Fruit fly (Drosophila melanogaster) whole organism, adult: ENCODE results near the gene Rbp9.

Experiments
- CG11617 ChIP-seq: fragments of 200-800 bp; sonication (Bioruptor generic); optimal IDR thresholded peaks from 2 replicates; lab custom pipeline; 2017; ENCODE audit warnings: mild to moderate bottlenecking, missing biosample characterization, missing genetic modification reagents, missing genetic modification characterization
- CG12768 ChIP-seq: fragments of 200-800 bp; sonication (Bioruptor generic); optimal IDR thresholded peaks from 2 replicates; lab custom pipeline; 2017; ENCODE audit warnings: missing biosample characterization, missing genetic modification characterization, mild to moderate bottlenecking, moderate library complexity, missing genetic modification reagents
- CG14711 ChIP-seq: fragments of 200-800 bp; sonication (Bioruptor generic); optimal IDR thresholded peaks from 2 replicates; lab custom pipeline; 2018; ENCODE audit warnings: missing biosample characterization, mild to moderate bottlenecking, missing genetic modification characterization, moderate library complexity
- CG1620 ChIP-seq: fragments of 200-800 bp; sonication (Bioruptor generic); optimal IDR thresholded peaks from 2 replicates; lab custom pipeline; 2016; ENCODE audit warnings: missing biosample characterization, missing genetic modification characterization
- CG33017 ChIP-seq: fragments of 200-800 bp; sonication (Bioruptor generic); optimal IDR thresholded peaks from 2 replicates; lab custom pipeline; 2018; ENCODE audit warnings: missing biosample characterization, mild to moderate bottlenecking, missing genetic modification characterization, moderate library complexity
- CG5204 ChIP-seq: fragments of 200-800 bp; sonication (Bioruptor generic); optimal IDR thresholded peaks from 2 replicates; lab custom pipeline; 2016; ENCODE audit warnings: missing biosample characterization, missing genetic modification characterization
- CG7045 ChIP-seq: fragments of 200-800 bp; sonication (Bioruptor generic); optimal IDR thresholded peaks from 2 replicates; lab custom pipeline; 2017; ENCODE audit warnings: missing biosample characterization, mild to moderate bottlenecking, missing genetic modification characterization
- CG7101 ChIP-seq: fragments of 200-800 bp; sonication (Bioruptor generic); optimal IDR thresholded peaks from 2 replicates; lab custom pipeline; 2018; ENCODE audit warnings: missing biosample characterization, mild to moderate bottlenecking, missing genetic modification characterization, moderate library complexity
- Clk ChIP-seq: fragments of 200-800 bp; sonication (Bioruptor generic); optimal IDR thresholded peaks from 2 replicates; lab custom pipeline; 2017; ENCODE audit warnings: missing biosample characterization, missing genetic modification characterization
- Crg-1 ChIP-seq: fragments of 200-800 bp; sonication (Bioruptor generic); optimal IDR thresholded peaks from 2 replicates; lab custom pipeline; 2016; ENCODE audit warnings: missing biosample characterization, missing genetic modification characterization
- Hr96 ChIP-seq: fragments of 200-800 bp; sonication (Bioruptor generic); optimal IDR thresholded peaks from 2 replicates; lab custom pipeline; 2016; ENCODE audit warnings: missing biosample characterization, missing genetic modification characterization
- Mnt ChIP-seq: fragments of 200-800 bp; sonication (Bioruptor generic); optimal IDR thresholded peaks from 2 replicates; lab custom pipeline; 2016; ENCODE audit warnings: missing biosample characterization, mild to moderate bottlenecking, missing genetic modification characterization
- bab1 ChIP-seq: fragments of 200-800 bp; sonication (Bioruptor generic); optimal IDR thresholded peaks from 3 replicates; lab custom pipeline; 2019; ENCODE audit warnings: missing biosample characterization, mild to moderate bottlenecking, missing genetic modification characterization, moderate library complexity
- cic ChIP-seq: fragments of 200-800 bp; sonication (Bioruptor generic); optimal IDR thresholded peaks from 2 replicates; lab custom pipeline; 2017; ENCODE audit warnings: missing biosample characterization, mild to moderate bottlenecking, missing genetic modification characterization, moderate library complexity
- cnc ChIP-seq, 2 experiments: fragments of >200 bp; optimal IDR thresholded peaks; 2 replicates each; lab custom pipeline; 2017
- kay ChIP-seq: fragments of 200-800 bp; sonication (Bioruptor generic); peaks from one replicate; lab custom pipeline; 2016; ENCODE audit warnings: missing biosample characterization, missing genetic modification characterization, borderline replicate concordance
- ovo ChIP-seq: fragments of 200-800 bp; sonication (Bioruptor generic); optimal IDR thresholded peaks from 2 replicates; lab custom pipeline; 2016; ENCODE audit warnings: missing biosample characterization, missing genetic modification characterization
- pad ChIP-seq: fragments of 200-800 bp; sonication (Bioruptor generic); optimal IDR thresholded peaks from 3 replicates; lab custom pipeline; 2017; ENCODE audit warnings: missing biosample characterization, missing genetic modification characterization, mild to moderate bottlenecking, moderate library complexity, missing genetic modification reagents
- tj ChIP-seq: fragments of 200-800 bp; sonication (Bioruptor generic); optimal IDR thresholded peaks from 3 replicates; lab custom pipeline; 2017; ENCODE audit warnings: missing biosample characterization, mild to moderate bottlenecking, missing genetic modification characterization, moderate library complexity
- toe ChIP-seq: fragments of 200-800 bp; sonication (Bioruptor generic); optimal IDR thresholded peaks from 2 replicates; lab custom pipeline; 2016; ENCODE audit warnings: missing biosample characterization, missing genetic modification characterization

The Rbp9 gene

DNA sequence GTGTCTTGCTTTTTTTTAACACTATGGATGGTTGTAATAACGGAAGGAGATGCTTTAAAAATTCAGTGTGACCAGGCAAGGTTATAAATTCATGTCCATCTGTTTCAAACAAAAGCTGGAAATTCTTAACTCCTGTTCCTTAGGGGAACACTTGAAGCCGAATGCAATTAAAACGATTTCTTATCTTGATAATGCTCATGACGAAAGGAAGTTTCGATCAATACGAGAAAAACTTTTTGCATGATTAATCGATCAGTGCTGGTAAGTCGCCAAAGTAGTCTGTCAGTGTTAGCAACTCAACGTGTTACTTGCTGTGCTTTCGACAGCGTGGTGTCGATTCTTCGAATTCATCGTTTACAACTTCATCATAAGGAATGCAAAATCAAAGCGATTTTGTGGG is at the start of gene Rbp9:
Gene Rbp9, plus strand, starts transcription at position 291 of the 400 bp plus-strand sequence.
- TF ChIP-seq CG33017 (tag; lab: Kevin White, UChicago) (no peak), Clk (GFP tag; lab: Kevin White, UChicago) (no peak), CG14711 (tag; lab: Kevin White, UChicago) (no peak), tj (GFP tag; lab: Kevin White, UChicago) (no peak), toe (GFP tag; lab: Kevin White, UChicago) (no peak), ovo (GFP tag; lab: Kevin White, UChicago) (no peak), CG12768 (GFP tag; lab: Kevin White, UChicago) (no peak), cnc (optimal IDR thresholded peaks at IDR 0.05; lab: Kevin White, UChicago) (no peak), pad (GFP tag; lab: Kevin White, UChicago) (no peak), Hr96 (GFP tag; lab: Kevin White, UChicago) (no peak), CG1620 (GFP tag; lab: Kevin White, UChicago) (no peak), CG7101 (no peak), kay (GFP tag; lab: Kevin White, UChicago) (no peak), CG11617 (GFP tag; lab: Kevin White, UChicago) (no peak)

DNA sequence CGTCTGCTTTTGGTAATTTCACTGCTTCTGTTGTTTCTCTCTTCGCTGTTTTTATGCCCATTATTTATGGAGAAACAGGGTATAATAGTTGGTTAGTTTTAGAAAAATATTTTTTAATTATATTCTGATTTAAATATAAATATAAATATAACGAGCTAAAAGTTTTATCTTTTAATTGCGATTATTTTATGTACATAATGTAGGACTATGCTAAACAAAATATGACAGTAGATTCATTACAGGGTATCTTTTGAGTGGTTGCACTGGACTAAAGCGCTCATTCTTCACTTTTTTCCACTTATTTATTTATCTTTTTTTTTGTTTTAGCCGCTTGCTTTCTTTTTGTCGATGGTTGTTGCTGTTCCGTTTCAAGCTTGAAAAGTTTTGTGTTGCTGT is 49.5 kb upstream of the Rbp9 start:
- peak; percentile 92 for TF ChIP-seq bab1 (GFP tag; lab: Kevin White, UChicago)
- no peak for TF ChIP-seq Hr96 (GFP tag; lab: Kevin White, UChicago)
- no peak for TF ChIP-seq CG5204 (GFP tag; lab: Kevin White, UChicago)
- TF ChIP-seq ovo (GFP tag; lab: Kevin White, UChicago), result no peak
- TF ChIP-seq CG7101, result peak; percentile 65
- TF ChIP-seq CG14711 (tag; lab: Kevin White, UChicago), result peak; percentile 68
- TF ChIP-seq CG33017 (tag; lab: Kevin White, UChicago), result peak; percentile 42
- TF ChIP-seq pad (GFP tag; lab: Kevin White, UChicago), result no peak
- TF ChIP-seq CG11617 (GFP tag; lab: Kevin White, UChicago), result no peak
- no peak for TF ChIP-seq kay (GFP tag; lab: Kevin White, UChicago)
- peak; percentile 69 for TF ChIP-seq tj (GFP tag; lab: Kevin White, UChicago)
- TF ChIP-seq CG7045 (GFP tag; lab: Kevin White, UChicago), result no peak

DNA sequence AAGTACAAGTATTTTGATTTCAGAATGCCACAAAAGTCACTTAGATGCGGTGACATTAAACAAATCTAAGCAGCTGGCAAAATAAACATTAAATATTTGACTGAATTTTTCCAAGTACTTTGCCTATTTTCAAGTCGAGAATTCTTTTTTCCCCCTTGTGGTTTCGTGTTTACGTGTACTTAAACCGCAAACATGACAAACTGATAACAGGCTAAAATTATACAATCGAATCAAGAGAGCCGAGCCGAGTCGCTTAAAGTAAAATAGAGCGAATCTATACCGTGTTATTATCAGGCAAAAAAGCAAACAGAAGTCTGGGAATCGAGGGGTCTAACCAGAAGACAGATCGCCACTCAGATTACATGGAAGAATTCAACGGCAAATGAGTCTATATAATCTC is 48.4 kb upstream of the Rbp9 start:
- TF ChIP-seq toe (GFP tag; lab: Kevin White, UChicago) (no peak), CG14711 (tag; lab: Kevin White, UChicago) (no peak), bab1 (GFP tag; lab: Kevin White, UChicago) (no peak), ovo (GFP tag; lab: Kevin White, UChicago) (peak; percentile 28), cnc (optimal IDR thresholded peaks at IDR 0.05; lab: Kevin White, UChicago) (no peak), Hr96 (GFP tag; lab: Kevin White, UChicago) (no peak), CG1620 (GFP tag; lab: Kevin White, UChicago) (no peak), CG33017 (tag; lab: Kevin White, UChicago) (no peak), CG12768 (GFP tag; lab: Kevin White, UChicago) (peak; percentile 57), Crg-1 (GFP tag; lab: Kevin White, UChicago) (no peak), CG11617 (GFP tag; lab: Kevin White, UChicago) (peak; percentile 23), CG7045 (GFP tag; lab: Kevin White, UChicago) (peak; percentile 26), CG7101 (peak; percentile 2), cic (GFP tag; lab: Kevin White, UChicago) (peak; percentile 64), tj (GFP tag; lab: Kevin White, UChicago) (peak; percentile 3), kay (GFP tag; lab: Kevin White, UChicago) (no peak), CG5204 (GFP tag; lab: Kevin White, UChicago) (no peak), Mnt (GFP tag; lab: Kevin White, UChicago) (no peak), pad (GFP tag; lab: Kevin White, UChicago) (peak; percentile 24), Clk (GFP tag; lab: Kevin White, UChicago) (no peak)

DNA sequence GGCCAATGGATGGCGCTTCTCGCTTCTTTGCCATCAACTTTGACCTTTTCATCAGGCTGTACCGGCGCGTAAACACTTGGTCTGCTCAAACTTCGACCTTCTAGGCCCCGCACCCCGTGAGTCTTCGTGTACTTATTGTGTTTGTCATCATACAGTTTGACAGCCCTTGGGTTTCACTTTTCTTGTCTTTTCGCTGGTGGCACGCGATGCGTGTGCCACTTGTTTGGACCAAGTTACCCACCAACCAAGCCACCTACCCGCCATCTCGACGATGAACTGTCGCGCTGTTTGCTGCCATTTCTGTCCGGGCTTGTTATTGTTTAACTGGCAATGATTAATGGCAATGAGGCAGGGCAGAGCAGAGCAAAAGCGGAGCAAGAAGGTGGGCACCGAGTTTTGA is 46.8 kb upstream of the Rbp9 start:
- TF ChIP-seq CG7045 (GFP tag; lab: Kevin White, UChicago), result no peak
- TF ChIP-seq CG14711 (tag; lab: Kevin White, UChicago), result no peak
- no peak for TF ChIP-seq CG11617 (GFP tag; lab: Kevin White, UChicago)
- no peak for TF ChIP-seq CG5204 (GFP tag; lab: Kevin White, UChicago)
- TF ChIP-seq CG12768 (GFP tag; lab: Kevin White, UChicago), result no peak
- no peak for TF ChIP-seq pad (GFP tag; lab: Kevin White, UChicago)
- TF ChIP-seq kay (GFP tag; lab: Kevin White, UChicago), result no peak
- TF ChIP-seq Crg-1 (GFP tag; lab: Kevin White, UChicago), result no peak

DNA sequence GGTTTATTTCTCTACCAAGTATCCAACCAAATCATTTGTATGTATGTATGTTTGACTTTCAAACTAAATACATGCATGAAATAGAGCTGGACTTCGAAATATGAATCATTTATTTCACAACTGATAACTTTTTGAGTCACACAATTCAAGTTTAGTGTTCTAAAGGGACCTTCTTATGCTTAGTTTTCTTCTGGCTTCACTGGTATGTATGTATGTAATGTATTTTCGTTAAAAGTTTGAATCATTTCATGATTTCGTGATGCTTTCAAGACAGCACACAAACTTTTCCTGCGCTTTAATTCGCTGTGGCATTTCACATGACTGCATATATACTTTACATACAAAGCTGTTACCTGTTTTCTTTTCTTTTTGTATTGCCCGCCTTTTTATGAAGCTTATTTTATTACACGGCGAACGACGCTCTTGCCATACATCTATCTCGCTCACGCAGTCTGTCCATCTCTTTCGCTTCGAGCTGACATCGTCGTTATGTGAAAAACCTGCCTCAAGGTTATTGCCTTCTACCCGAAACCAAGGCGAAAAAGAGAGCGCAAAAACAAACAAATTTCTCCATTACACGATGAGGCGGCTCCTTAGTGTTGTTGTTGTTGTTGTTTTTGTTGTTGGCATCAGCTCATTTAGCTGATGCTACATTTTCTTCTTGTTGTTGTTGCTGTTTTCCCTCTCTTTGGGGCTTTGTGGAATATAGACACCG is 46.0 kb upstream of the Rbp9 start:
- TF ChIP-seq CG7045 (GFP tag; lab: Kevin White, UChicago), result no peak
- TF ChIP-seq kay (GFP tag; lab: Kevin White, UChicago), result no peak
- no peak for TF ChIP-seq CG33017 (tag; lab: Kevin White, UChicago)
- peak; percentile 99 for TF ChIP-seq tj (GFP tag; lab: Kevin White, UChicago)

DNA sequence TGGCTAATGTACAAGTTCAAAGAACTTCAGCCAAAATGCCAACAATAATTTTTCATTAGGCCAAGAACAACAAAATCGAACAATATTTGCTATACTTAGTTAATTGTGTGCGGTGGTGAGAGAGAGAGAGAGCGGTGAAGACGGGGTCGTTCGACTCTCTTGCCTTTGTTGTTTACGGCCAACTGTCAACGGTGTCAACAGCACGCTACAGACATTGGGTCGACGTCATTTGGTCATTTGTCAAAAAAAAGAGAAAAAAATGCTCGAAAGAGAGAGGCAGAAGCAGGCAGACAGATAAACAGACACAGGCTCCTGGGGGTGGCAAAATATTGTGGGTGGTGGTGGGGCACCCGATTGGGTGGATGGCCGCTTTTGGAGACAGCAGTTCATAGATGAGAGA is 45.1 kb upstream of the Rbp9 start:
- no peak for TF ChIP-seq Clk (GFP tag; lab: Kevin White, UChicago)
- TF ChIP-seq Mnt (GFP tag; lab: Kevin White, UChicago), result no peak
- TF ChIP-seq ovo (GFP tag; lab: Kevin White, UChicago), result no peak
- TF ChIP-seq CG7101, result no peak
- no peak for TF ChIP-seq toe (GFP tag; lab: Kevin White, UChicago)
- no peak for TF ChIP-seq bab1 (GFP tag; lab: Kevin White, UChicago)
- TF ChIP-seq Crg-1 (GFP tag; lab: Kevin White, UChicago), result no peak
- TF ChIP-seq CG7045 (GFP tag; lab: Kevin White, UChicago), result no peak
- no peak for TF ChIP-seq pad (GFP tag; lab: Kevin White, UChicago)
